Fruit fly (Drosophila melanogaster) whole organism, embryonic: ENCODE results near the gene TotZ.
A peak's percentile ranks its signal among the peaks of the same experiment; 100 is the strongest.

Experiments used
- Abd-B ChIP-seq: fragments of 200-800 bp; sonication (Bioruptor generic); optimal IDR thresholded peaks from 2 replicates; lab custom pipeline; 2018; ENCODE audit warnings: missing biosample characterization, mild to moderate bottlenecking, missing genetic modification characterization, moderate library complexity
- Adf1 ChIP-seq: fragments of 200-800 bp; sonication (Bioruptor generic); IDR thresholded peaks from 2 replicates; pipeline ENCODE4 v1.3.6; 2022; ENCODE audit warnings: missing biosample characterization, missing genetic modification characterization
- Aef1 ChIP-seq: fragments of 200-800 bp; sonication (Bioruptor generic); IDR thresholded peaks from 3 replicates; pipeline ENCODE4 v1.3.6; 2022; ENCODE audit warnings: missing biosample characterization, missing genetic modification characterization
- BtbVII ChIP-seq: fragments of 200-800 bp; sonication (Bioruptor generic); optimal IDR thresholded peaks from 3 replicates; lab custom pipeline; 2017; ENCODE audit warnings: missing biosample characterization, mild to moderate bottlenecking, missing genetic modification characterization
- CG10366 ChIP-seq: fragments of 200-800 bp; sonication (Bioruptor generic); IDR thresholded peaks from 2 replicates; pipeline ENCODE4 v1.3.6; 2022; ENCODE audit warnings: missing biosample characterization, missing genetic modification characterization
- CG10543 ChIP-seq: fragments of 200-800 bp; sonication (Bioruptor generic); optimal IDR thresholded peaks from 3 replicates; lab custom pipeline; 2017; ENCODE audit warnings: missing biosample characterization, mild to moderate bottlenecking, missing genetic modification characterization, moderate library complexity
- CG10654 ChIP-seq: fragments of 200-800 bp; sonication (Bioruptor generic); optimal IDR thresholded peaks from 2 replicates; lab custom pipeline; 2016; ENCODE audit warnings: missing biosample characterization, missing genetic modification characterization
- CG10979 ChIP-seq: fragments of 200-800 bp; sonication (Bioruptor generic); optimal IDR thresholded peaks from 2 replicates; lab custom pipeline; 2018; ENCODE audit warnings: missing biosample characterization, mild to moderate bottlenecking, missing genetic modification characterization, moderate library complexity
- CG11247 ChIP-seq: fragments of 200-800 bp; sonication (Bioruptor generic); IDR thresholded peaks from 2 replicates; pipeline ENCODE4 v1.3.6; 2022; ENCODE audit warnings: missing biosample characterization, missing genetic modification characterization
- CG11398 ChIP-seq: fragments of 200-800 bp; sonication (Bioruptor generic); optimal IDR thresholded peaks from 2 replicates; lab custom pipeline; 2016; ENCODE audit warnings: missing biosample characterization, missing genetic modification characterization
- CG12769 ChIP-seq: fragments of 200-800 bp; sonication (Bioruptor generic); optimal IDR thresholded peaks from 2 replicates; lab custom pipeline; 2019; ENCODE audit warnings: missing biosample characterization, mild to moderate bottlenecking, missing genetic modification characterization, moderate library complexity
- CG15514 ChIP-seq: fragments of 200-800 bp; sonication (Bioruptor generic); optimal IDR thresholded peaks from 3 replicates; lab custom pipeline; 2017; ENCODE audit warnings: missing biosample characterization, missing genetic modification characterization, mild to moderate bottlenecking, moderate library complexity, missing genetic modification reagents
- CG17385 ChIP-seq: fragments of 200-800 bp; sonication (Bioruptor generic); optimal IDR thresholded peaks from 3 replicates; lab custom pipeline; 2018; ENCODE audit warnings: missing biosample characterization, mild to moderate bottlenecking, missing genetic modification characterization
- CG31365 ChIP-seq: fragments of 200-800 bp; sonication (Bioruptor generic); optimal IDR thresholded peaks from 2 replicates; lab custom pipeline; 2018; ENCODE audit warnings: missing biosample characterization, mild to moderate bottlenecking, missing genetic modification characterization
- CG34376 ChIP-seq: fragments of 200-800 bp; sonication (Bioruptor generic); optimal IDR thresholded peaks from 2 replicates; lab custom pipeline; 2018; ENCODE audit warnings: missing biosample characterization, mild to moderate bottlenecking, missing genetic modification characterization
- CG4328 ChIP-seq: fragments of 200-800 bp; sonication (Bioruptor generic); optimal IDR thresholded peaks from 3 replicates; lab custom pipeline; 2017; ENCODE audit warnings: missing biosample characterization, missing genetic modification reagents, missing genetic modification characterization
- CG43689 ChIP-seq: fragments of 200-800 bp; sonication (Bioruptor generic); IDR thresholded peaks from 2 replicates; pipeline ENCODE4 v1.3.6; 2022; ENCODE audit warnings: missing biosample characterization, missing genetic modification characterization
- CG4404 ChIP-seq: fragments of 200-800 bp; sonication (Bioruptor generic); IDR thresholded peaks from 2 replicates; pipeline ENCODE4 v1.3.6; 2022; ENCODE audit warnings: missing biosample characterization, missing genetic modification characterization
- CG5245 ChIP-seq: fragments of 200-800 bp; sonication (Bioruptor generic); optimal IDR thresholded peaks from 3 replicates; lab custom pipeline; 2016; ENCODE audit warnings: missing biosample characterization, missing genetic modification characterization
- CG8290 ChIP-seq, 3 experiments: fragments of 200-800 bp; sonication (Bioruptor generic); optimal IDR thresholded peaks; 2 replicates each; lab custom pipeline; 2016 to 2019; ENCODE audit warnings: missing biosample characterization in 3 of 3, missing genetic modification characterization in 3 of 3, mild to moderate bottlenecking in 2 of 3, moderate library complexity in 1 of 3
- CG8944 ChIP-seq: fragments of 200-800 bp; sonication (Bioruptor generic); optimal IDR thresholded peaks from 3 replicates; lab custom pipeline; 2016; ENCODE audit warnings: missing biosample characterization, missing genetic modification characterization
- CG9932 ChIP-seq: fragments of 200-800 bp; sonication (Bioruptor generic); IDR thresholded peaks from 2 replicates; pipeline ENCODE4 v1.3.6; 2022; ENCODE audit warnings: missing biosample characterization, missing genetic modification characterization
- Deaf1 ChIP-seq: fragments of 200-800 bp; optimal IDR thresholded peaks from 3 replicates; lab custom pipeline; 2019; ENCODE audit warnings: missing biosample characterization, mild to moderate bottlenecking, missing genetic modification characterization, moderate library complexity
- Eip74EF ChIP-seq, 2 experiments: fragments of 200-800 bp in 1 of 2; fragments of >200 bp in 1 of 2; sonication (Bioruptor generic) in 1 of 2; optimal IDR thresholded peaks; 2 replicates each; lab custom pipeline; 2017 to 2019; ENCODE audit warnings: missing biosample characterization in 2 of 2, missing genetic modification characterization in 2 of 2, mild to moderate bottlenecking in 1 of 2, moderate library complexity in 1 of 2
- Hand ChIP-seq: fragments of 200-800 bp; sonication (Bioruptor generic); optimal IDR thresholded peaks from 2 replicates; lab custom pipeline; 2017; ENCODE audit warnings: mild to moderate bottlenecking, missing biosample characterization, missing genetic modification reagents, missing genetic modification characterization
- HmgZ ChIP-seq: fragments of 200-800 bp; sonication (Bioruptor generic); optimal IDR thresholded peaks from 2 replicates; lab custom pipeline; 2018; ENCODE audit warnings: missing biosample characterization, mild to moderate bottlenecking, missing genetic modification characterization
- Jarid2 ChIP-seq: fragments of 200-800 bp; sonication (Bioruptor generic); optimal IDR thresholded peaks from 3 replicates; lab custom pipeline; 2017; ENCODE audit warnings: mild to moderate bottlenecking, missing biosample characterization, missing genetic modification reagents, missing genetic modification characterization
- Pdp1 ChIP-seq, 2 experiments: fragments of 200-800 bp; sonication (Bioruptor generic); optimal IDR thresholded peaks; 3 replicates each; lab custom pipeline; 2016; ENCODE audit warnings: missing biosample characterization in 2 of 2, missing genetic modification characterization in 2 of 2, mild to moderate bottlenecking in 1 of 2, moderate library complexity in 1 of 2
- Scr ChIP-seq: fragments of 200-800 bp; sonication (Bioruptor generic); IDR thresholded peaks from 2 replicates; pipeline ENCODE4 v1.3.6; 2022; ENCODE audit warnings: missing biosample characterization, missing genetic modification characterization; ENCODE audit not compliant: partially characterized antibody
- Trl ChIP-seq, 3 experiments: fragments of >200 bp in 2 of 3; fragments of 200-800 bp in 1 of 3; sonication (Bioruptor generic) in 1 of 3; optimal IDR thresholded peaks; 2 replicates in 1 of 3; 3 replicates in 2 of 3; lab custom pipeline; 2016 to 2017; ENCODE audit warnings: missing biosample characterization in 1 of 3, missing genetic modification characterization in 1 of 3
- Vsx1 ChIP-seq: fragments of 200-800 bp; sonication (Bioruptor generic); optimal IDR thresholded peaks from 2 replicates; lab custom pipeline; 2017; ENCODE audit warnings: missing biosample characterization, mild to moderate bottlenecking, missing genetic modification characterization, missing genetic modification reagents
- ab ChIP-seq: fragments of 200-800 bp; sonication (Bioruptor generic); optimal IDR thresholded peaks from 2 replicates; lab custom pipeline; 2016; ENCODE audit warnings: missing biosample characterization, missing genetic modification characterization
- cas ChIP-seq: fragments of 200-800 bp; sonication (Bioruptor generic); IDR thresholded peaks from 2 replicates; pipeline ENCODE4 v1.3.6; 2022; ENCODE audit warnings: missing biosample characterization, missing genetic modification characterization
- dan ChIP-seq: fragments of 200-800 bp; sonication (Bioruptor generic); IDR thresholded peaks from 2 replicates; pipeline ENCODE4 v1.3.6; 2022; ENCODE audit warnings: missing biosample characterization, missing genetic modification characterization
- dimm ChIP-seq: fragments of 200-800 bp; sonication (Bioruptor generic); IDR thresholded peaks from 2 replicates; pipeline ENCODE4 v1.3.6; 2022; ENCODE audit warnings: missing biosample characterization, missing genetic modification characterization
- dysf ChIP-seq: fragments of 200-800 bp; sonication (Bioruptor generic); IDR thresholded peaks from 3 replicates; pipeline ENCODE4 v1.3.6; 2022; ENCODE audit warnings: missing biosample characterization, missing genetic modification characterization
- fd3F ChIP-seq: fragments of 200-800 bp; sonication (Bioruptor generic); optimal IDR thresholded peaks from 2 replicates; lab custom pipeline; 2018; ENCODE audit warnings: missing biosample characterization, mild to moderate bottlenecking, missing genetic modification characterization, moderate library complexity
- fd96Cb ChIP-seq: fragments of 200-800 bp; sonication (Bioruptor generic); optimal IDR thresholded peaks from 2 replicates; lab custom pipeline; 2018; ENCODE audit warnings: missing biosample characterization, mild to moderate bottlenecking, missing genetic modification characterization, moderate library complexity
- nom ChIP-seq: fragments of 200-800 bp; sonication (Bioruptor generic); optimal IDR thresholded peaks from 2 replicates; lab custom pipeline; 2017; ENCODE audit warnings: missing biosample characterization, missing genetic modification characterization, mild to moderate bottlenecking, moderate library complexity, missing genetic modification reagents
- sd ChIP-seq: fragments of 200-800 bp; sonication (Bioruptor generic); optimal IDR thresholded peaks from 3 replicates; lab custom pipeline; 2018; ENCODE audit warnings: missing biosample characterization, mild to moderate bottlenecking, missing genetic modification characterization, moderate library complexity
- sens-2 ChIP-seq: fragments of 200-800 bp; sonication (Bioruptor generic); IDR thresholded peaks from 2 replicates; pipeline ENCODE4 v1.3.6; 2022; ENCODE audit warnings: missing biosample characterization, missing genetic modification characterization
- so ChIP-seq: fragments of 200-800 bp; sonication (Bioruptor generic); IDR thresholded peaks from 3 replicates; pipeline ENCODE4 v1.3.6; 2022; ENCODE audit warnings: missing biosample characterization, missing genetic modification characterization
- ssp ChIP-seq: fragments of 200-800 bp; sonication (Bioruptor generic); IDR thresholded peaks from 2 replicates; pipeline ENCODE4 v1.3.6; 2022; ENCODE audit warnings: missing biosample characterization, missing genetic modification characterization
- tll ChIP-seq, 2 experiments: fragments of 200-800 bp in 1 of 2; fragments of >200 bp in 1 of 2; sonication (Bioruptor generic) in 1 of 2; optimal IDR thresholded peaks; 2 replicates each; lab custom pipeline; 2017 to 2019; ENCODE audit warnings: missing biosample characterization in 2 of 2, missing genetic modification characterization in 2 of 2, mild to moderate bottlenecking in 1 of 2, moderate library complexity in 1 of 2
- tup ChIP-seq: fragments of 200-800 bp; sonication (Bioruptor generic); optimal IDR thresholded peaks from 2 replicates; lab custom pipeline; 2016; ENCODE audit warnings: missing biosample characterization, mild to moderate bottlenecking, missing genetic modification characterization, moderate library complexity
- tx ChIP-seq: fragments of 200-800 bp; sonication (Bioruptor generic); optimal IDR thresholded peaks from 2 replicates; lab custom pipeline; 2016; ENCODE audit warnings: missing biosample characterization, missing genetic modification characterization
- vvl ChIP-seq: fragments of 200-800 bp; sonication (Bioruptor generic); IDR thresholded peaks from 2 replicates; pipeline ENCODE4 v1.3.6; 2022; ENCODE audit warnings: missing biosample characterization, missing genetic modification characterization

TotZ gene

dm6 chr3R:20832689-20833524 is 44.6 kb upstream of the TotZ start, which contains the start of gene Synd (continued):
- TF ChIP-seq CG8290 (GFP tag; optimal IDR thresholded peaks at IDR 0.05; lab: Kevin White, UChicago): no peak
- peak in 1 of 2 experiments; percentile 32 for TF ChIP-seq CG8290 (tag; optimal IDR thresholded peaks at IDR 0.05; lab: Kevin White, UChicago)
- no peak for TF ChIP-seq tup (GFP tag; lab: Kevin White, UChicago)
- TF ChIP-seq tx (GFP tag; lab: Kevin White, UChicago): no peak
- TF ChIP-seq Aef1 (GFP tag; lab: Robert Waterston, UW): peak; percentile 68; the same call in 2 of the 3 replicates
- no peak for TF ChIP-seq Abd-B (GFP tag; lab: Kevin White, UChicago)
- TF ChIP-seq so (GFP tag; lab: Robert Waterston, UW): no peak
- TF ChIP-seq CG15514 (GFP tag; lab: Kevin White, UChicago): peak; percentile 25
- peak; percentile 48 for TF ChIP-seq nom (GFP tag; lab: Kevin White, UChicago)
- no peak for TF ChIP-seq CG4404
- no peak for TF ChIP-seq ssp (GFP tag; lab: Robert Waterston, UW)
- peak; percentile 8; the same call in 1 of the 2 replicates for TF ChIP-seq Adf1 (GFP tag; lab: Robert Waterston, UW)
- TF ChIP-seq tll (GFP tag; optimal IDR thresholded peaks at IDR 0.05; lab: Kevin White, UChicago): no peak
- TF ChIP-seq CG31365: no peak
- no peak for TF ChIP-seq CG43689 (GFP tag; lab: Robert Waterston, UW)
- peak; percentile 54 for TF ChIP-seq CG12769 (tag; lab: Kevin White, UChicago)
- TF ChIP-seq CG34376 (GFP tag; lab: Kevin White, UChicago): peak; percentile 82
- no peak for TF ChIP-seq fd96Cb (tag; lab: Kevin White, UChicago)
- TF ChIP-seq ab (GFP tag; lab: Kevin White, UChicago): no peak
- TF ChIP-seq Pdp1 (GFP tag; optimal IDR thresholded peaks at IDR 0.05; lab: Kevin White, UChicago): peak in 1 of 2 experiments; percentile 91
- TF ChIP-seq sens-2 (GFP tag; lab: Robert Waterston, UW): no peak
- TF ChIP-seq dan: no peak
- TF ChIP-seq Trl (optimal IDR thresholded peaks at IDR 0.05; lab: Kevin White, UChicago): peak in 1 of 2 experiments; percentile 6
- TF ChIP-seq Trl (GFP tag; optimal IDR thresholded peaks at IDR 0.05; lab: Kevin White, UChicago): no peak
- no peak for TF ChIP-seq CG4328
- no peak for TF ChIP-seq Hand (GFP tag; lab: Kevin White, UChicago)
- TF ChIP-seq dysf (GFP tag; lab: Robert Waterston, UW): peak; percentile 35; the same call in 1 of the 3 replicates
- TF ChIP-seq CG5245 (GFP tag; lab: Kevin White, UChicago): no peak
- no peak for TF ChIP-seq CG10654 (GFP tag; lab: Kevin White, UChicago)
- no peak for TF ChIP-seq dimm (GFP tag; lab: Robert Waterston, UW)
- peak; percentile 83 for TF ChIP-seq Jarid2
- peak in 1 of 2 experiments; percentile 31 for TF ChIP-seq Eip74EF (GFP tag; optimal IDR thresholded peaks at IDR 0.05; lab: Kevin White, UChicago)
- TF ChIP-seq Deaf1 (tag; lab: Kevin White, UChicago): peak; percentile 68
- peak; percentile 69 for TF ChIP-seq BtbVII
- TF ChIP-seq CG8944: no peak
- 0 out of 2 replicates have a peak, but pooled peaks have one; percentile 6 for TF ChIP-seq vvl (GFP tag; lab: Robert Waterston, UW)
- peak; percentile 98 for TF ChIP-seq sd (tag; lab: Kevin White, UChicago)
- TF ChIP-seq CG10979: peak; percentile 6
- no peak for TF ChIP-seq cas (GFP tag; lab: Robert Waterston, UW)
- TF ChIP-seq CG17385 (GFP tag; lab: Kevin White, UChicago): peak; percentile 20
- peak; percentile 4 for TF ChIP-seq CG11398 (GFP tag; lab: Kevin White, UChicago)
- TF ChIP-seq CG9932: no peak
- TF ChIP-seq CG11247: no peak
- no peak for TF ChIP-seq CG10366 (GFP tag; lab: Robert Waterston, UW)
- TF ChIP-seq HmgZ: peak; percentile 28
- no peak for TF ChIP-seq Vsx1 (GFP tag; lab: Kevin White, UChicago)
- TF ChIP-seq CG10543 (GFP tag; lab: Kevin White, UChicago): peak; percentile 68
- TF ChIP-seq Scr (GFP tag; lab: Robert Waterston, UW): no peak; the same call in 1 of the 2 replicates
- TF ChIP-seq fd3F (GFP tag; lab: Kevin White, UChicago): no peak
